Fruit fly (Drosophila melanogaster) whole organism, embryonic: Measurements from ENCODE around the gene RpS8.

Experiments
- ATbp ChIP-seq: fragments of 200-800 bp; sonication (Bioruptor generic); optimal IDR thresholded peaks from 2 replicates; lab custom pipeline; 2017; ENCODE audit warnings: missing biosample characterization, mild to moderate bottlenecking, missing genetic modification characterization, missing genetic modification reagents
- Atf6 ChIP-seq: fragments of 200-800 bp; sonication (Bioruptor generic); IDR thresholded peaks from 2 replicates; pipeline ENCODE4 v1.3.6; 2022; ENCODE audit warnings: missing biosample characterization, missing genetic modification characterization
- Bgb ChIP-seq: fragments of 200-800 bp; sonication (Bioruptor generic); IDR thresholded peaks from 2 replicates; pipeline ENCODE4 v1.3.6; 2022; ENCODE audit warnings: missing biosample characterization, missing genetic modification characterization; ENCODE audit not compliant: partially characterized antibody
- CG10366 ChIP-seq: fragments of 200-800 bp; sonication (Bioruptor generic); IDR thresholded peaks from 2 replicates; pipeline ENCODE4 v1.3.6; 2022; ENCODE audit warnings: missing biosample characterization, missing genetic modification characterization
- CG12391 ChIP-seq: fragments of 200-800 bp; sonication (Bioruptor generic); optimal IDR thresholded peaks from 3 replicates; lab custom pipeline; 2018; ENCODE audit warnings: missing biosample characterization, mild to moderate bottlenecking, missing genetic modification characterization, moderate library complexity
- CG12769 ChIP-seq: fragments of 200-800 bp; sonication (Bioruptor generic); optimal IDR thresholded peaks from 2 replicates; lab custom pipeline; 2019; ENCODE audit warnings: missing biosample characterization, mild to moderate bottlenecking, missing genetic modification characterization, moderate library complexity
- CG14441 ChIP-seq: fragments of 200-800 bp; sonication (Bioruptor generic); IDR thresholded peaks from 2 replicates; pipeline ENCODE4 v1.3.6; 2022; ENCODE audit warnings: missing biosample characterization, missing genetic modification characterization
- CG14965 ChIP-seq: fragments of 200-800 bp; sonication (Bioruptor generic); optimal IDR thresholded peaks from 2 replicates; lab custom pipeline; 2016; ENCODE audit warnings: missing biosample characterization, missing genetic modification characterization, borderline replicate concordance
- CG16779 ChIP-seq: fragments of 200-800 bp; sonication (Bioruptor generic); IDR thresholded peaks from 2 replicates; pipeline ENCODE4 v1.3.6; 2022; ENCODE audit warnings: missing biosample characterization, missing genetic modification characterization
- CG16815 ChIP-seq: fragments of 200-800 bp; sonication (Bioruptor generic); optimal IDR thresholded peaks from 3 replicates; lab custom pipeline; 2017; ENCODE audit warnings: missing biosample characterization, mild to moderate bottlenecking, missing genetic modification characterization
- CG18011 ChIP-seq: fragments of 200-800 bp; sonication (Bioruptor generic); optimal IDR thresholded peaks from 2 replicates; lab custom pipeline; 2017; ENCODE audit warnings: missing biosample characterization, missing genetic modification characterization, mild to moderate bottlenecking, moderate library complexity, missing genotype
- CG2678 ChIP-seq: fragments of 200-800 bp; sonication (Bioruptor generic); optimal IDR thresholded peaks from 3 replicates; lab custom pipeline; 2019; ENCODE audit warnings: missing biosample characterization, mild to moderate bottlenecking, missing genetic modification characterization, moderate library complexity
- CG30020 ChIP-seq: fragments of 200-800 bp; optimal IDR thresholded peaks from 2 replicates; lab custom pipeline; 2019; ENCODE audit warnings: missing biosample characterization, mild to moderate bottlenecking, missing genetic modification characterization, moderate library complexity
- CG31224 ChIP-seq: fragments of 200-800 bp; sonication (Bioruptor generic); IDR thresholded peaks from 2 replicates; pipeline ENCODE4 v1.3.6; 2022; ENCODE audit warnings: missing biosample characterization, missing genetic modification characterization
- CG31388 ChIP-seq: fragments of 200-800 bp; sonication (Bioruptor generic); optimal IDR thresholded peaks from 2 replicates; lab custom pipeline; 2016; ENCODE audit warnings: missing biosample characterization, missing genetic modification characterization
- CG33213 ChIP-seq: fragments of 200-800 bp; sonication (Bioruptor generic); optimal IDR thresholded peaks from 3 replicates; lab custom pipeline; 2016; ENCODE audit warnings: missing biosample characterization, missing genetic modification characterization
- CG3995 ChIP-seq: fragments of 200-800 bp; sonication (Bioruptor generic); optimal IDR thresholded peaks from 3 replicates; lab custom pipeline; 2016; ENCODE audit warnings: missing biosample characterization, missing genetic modification characterization
- CG6765 ChIP-seq: fragments of 200-800 bp; sonication (Bioruptor generic); optimal IDR thresholded peaks from 3 replicates; lab custom pipeline; 2017; ENCODE audit warnings: missing biosample characterization, mild to moderate bottlenecking, missing genetic modification characterization
- CG7839 ChIP-seq: fragments of 200-800 bp; sonication (Bioruptor generic); optimal IDR thresholded peaks from 3 replicates; lab custom pipeline; 2018; ENCODE audit warnings: missing biosample characterization, mild to moderate bottlenecking, missing genetic modification characterization, moderate library complexity
- CG7963 ChIP-seq: fragments of 200-800 bp; sonication (Bioruptor generic); IDR thresholded peaks from 3 replicates; pipeline ENCODE4 v1.3.6; 2022; ENCODE audit warnings: missing biosample characterization, missing genetic modification characterization; ENCODE audit not compliant: partially characterized antibody
- CG7987 ChIP-seq: fragments of 200-800 bp; sonication (Bioruptor generic); optimal IDR thresholded peaks from 2 replicates; lab custom pipeline; 2018; ENCODE audit warnings: missing biosample characterization, mild to moderate bottlenecking, missing genetic modification characterization, moderate library complexity
- CG8924 ChIP-seq: fragments of 200-800 bp; optimal IDR thresholded peaks from 3 replicates; lab custom pipeline; 2019; ENCODE audit warnings: missing biosample characterization, mild to moderate bottlenecking, missing genetic modification characterization, moderate library complexity
- HLH4C ChIP-seq: fragments of 200-800 bp; sonication (Bioruptor generic); IDR thresholded peaks from 3 replicates; pipeline ENCODE4 v1.3.6; 2022; ENCODE audit warnings: missing biosample characterization, missing genetic modification characterization; ENCODE audit not compliant: partially characterized antibody
- Jarid2 ChIP-seq: fragments of 200-800 bp; sonication (Bioruptor generic); optimal IDR thresholded peaks from 3 replicates; lab custom pipeline; 2017; ENCODE audit warnings: mild to moderate bottlenecking, missing biosample characterization, missing genetic modification reagents, missing genetic modification characterization
- Med ChIP-seq: fragments of 200-800 bp; sonication (Bioruptor generic); peaks from one replicate; lab custom pipeline; 2016; ENCODE audit warnings: missing biosample characterization, missing genetic modification characterization, mild to moderate bottlenecking, inconsistent platforms, moderate library complexity
- Mrtf ChIP-seq: fragments of 200-800 bp; sonication (Bioruptor generic); IDR thresholded peaks from 3 replicates; pipeline ENCODE4 v1.3.6; 2022; ENCODE audit warnings: missing biosample characterization, missing genetic modification characterization
- Oli ChIP-seq: fragments of 200-800 bp; sonication (Bioruptor generic); optimal IDR thresholded peaks from 2 replicates; lab custom pipeline; 2018; ENCODE audit warnings: missing biosample characterization, mild to moderate bottlenecking, missing genetic modification characterization, moderate library complexity
- Tbp ChIP-seq: fragments of >200 bp; optimal IDR thresholded peaks from 2 replicates; lab custom pipeline; 2018; ENCODE audit warnings: missing biosample characterization, missing genetic modification characterization
- Usf ChIP-seq: fragments of 200-800 bp; sonication (Bioruptor generic); optimal IDR thresholded peaks from 2 replicates; lab custom pipeline; 2017; ENCODE audit warnings: missing genotype, missing biosample characterization, missing genetic modification characterization
- abd-A ChIP-seq: fragments of 200-800 bp; sonication (Bioruptor generic); optimal IDR thresholded peaks from 3 replicates; lab custom pipeline; 2019; ENCODE audit warnings: missing biosample characterization, mild to moderate bottlenecking, missing genetic modification characterization, moderate library complexity
- chn ChIP-seq: fragments of 200-800 bp; sonication (Bioruptor generic); optimal IDR thresholded peaks from 2 replicates; lab custom pipeline; 2016; ENCODE audit warnings: missing biosample characterization, missing genetic modification characterization
- dimm ChIP-seq: fragments of 200-800 bp; sonication (Bioruptor generic); IDR thresholded peaks from 2 replicates; pipeline ENCODE4 v1.3.6; 2022; ENCODE audit warnings: missing biosample characterization, missing genetic modification characterization
- disco-r ChIP-seq: fragments of 200-800 bp; sonication (Bioruptor generic); optimal IDR thresholded peaks from 2 replicates; lab custom pipeline; 2016; ENCODE audit warnings: missing biosample characterization, missing genetic modification characterization
- fd3F ChIP-seq: fragments of 200-800 bp; sonication (Bioruptor generic); optimal IDR thresholded peaks from 2 replicates; lab custom pipeline; 2018; ENCODE audit warnings: missing biosample characterization, mild to moderate bottlenecking, missing genetic modification characterization, moderate library complexity
- gcm ChIP-seq: fragments of 200-800 bp; sonication (Bioruptor generic); optimal IDR thresholded peaks from 2 replicates; lab custom pipeline; 2019; ENCODE audit warnings: missing biosample characterization, mild to moderate bottlenecking, missing genetic modification characterization, moderate library complexity
- mld ChIP-seq: fragments of 200-800 bp; sonication (Bioruptor generic); IDR thresholded peaks from 3 replicates; pipeline ENCODE4 v1.3.6; 2022; ENCODE audit warnings: missing biosample characterization, missing genetic modification characterization; ENCODE audit not compliant: partially characterized antibody
- nom ChIP-seq: fragments of 200-800 bp; sonication (Bioruptor generic); optimal IDR thresholded peaks from 2 replicates; lab custom pipeline; 2017; ENCODE audit warnings: missing biosample characterization, missing genetic modification characterization, mild to moderate bottlenecking, moderate library complexity, missing genetic modification reagents
- odd ChIP-seq: fragments of 200-800 bp; sonication (Bioruptor generic); optimal IDR thresholded peaks from 2 replicates; lab custom pipeline; 2017; ENCODE audit warnings: missing biosample characterization, mild to moderate bottlenecking, missing genetic modification characterization
- pan ChIP-seq, 4 experiments: fragments of >200 bp in 3 of 4; fragments of 200-800 bp in 1 of 4; sonication (Bioruptor generic) in 1 of 4; optimal IDR thresholded peaks in 3 of 4; IDR thresholded peaks in 1 of 4; 2 replicates each; pipeline versions ENCODE4 v1.3.6 to Lab custom; 2017 to 2022; ENCODE audit warnings: missing biosample characterization in 2 of 4, missing genetic modification characterization in 2 of 4, mixed read lengths in 1 of 4
- pita ChIP-seq: fragments of 200-800 bp; sonication (Bioruptor generic); optimal IDR thresholded peaks from 2 replicates; lab custom pipeline; 2017; ENCODE audit warnings: missing biosample characterization, mild to moderate bottlenecking, missing genetic modification characterization
- pros ChIP-seq: fragments of 200-800 bp; sonication (Bioruptor generic); optimal IDR thresholded peaks from 3 replicates; lab custom pipeline; 2019; ENCODE audit warnings: missing biosample characterization, mild to moderate bottlenecking, missing genetic modification characterization, moderate library complexity
- pzg ChIP-seq: fragments of 200-800 bp; sonication (Bioruptor generic); optimal IDR thresholded peaks from 3 replicates; lab custom pipeline; 2018; ENCODE audit warnings: missing biosample characterization, mild to moderate bottlenecking, missing genetic modification characterization, moderate library complexity
- sisA ChIP-seq: fragments of 200-800 bp; sonication (Bioruptor generic); IDR thresholded peaks from 2 replicates; pipeline ENCODE4 v1.3.6; 2022; ENCODE audit warnings: missing biosample characterization, missing genetic modification characterization
- sob ChIP-seq: fragments of 200-800 bp; sonication (Bioruptor generic); IDR thresholded peaks from 2 replicates; pipeline ENCODE4 v1.3.6; 2022; ENCODE audit warnings: missing biosample characterization, missing genetic modification characterization
- unc-4 ChIP-seq: fragments of 200-800 bp; sonication (Bioruptor generic); IDR thresholded peaks from 2 replicates; pipeline ENCODE4 v1.3.6; 2022; ENCODE audit warnings: missing biosample characterization, missing genetic modification characterization; ENCODE audit not compliant: partially characterized antibody
- unpg ChIP-seq: fragments of 200-800 bp; sonication (Bioruptor generic); optimal IDR thresholded peaks from 3 replicates; lab custom pipeline; 2018; ENCODE audit warnings: missing biosample characterization, mild to moderate bottlenecking, missing genetic modification characterization, moderate library complexity
- zen ChIP-seq: fragments of 200-800 bp; sonication (Bioruptor generic); optimal IDR thresholded peaks from 3 replicates; lab custom pipeline; 2018; ENCODE audit warnings: missing biosample characterization, mild to moderate bottlenecking, missing genetic modification characterization, moderate library complexity

The RpS8 gene

dm6 chr3R:29834759-29835709 is 26.3 kb upstream of the RpS8 start, which contains the start of gene Atg16 (continued):
- TF ChIP-seq CG16815 (GFP tag; lab: Kevin White, UChicago) (no peak), CG14965 (GFP tag; lab: Kevin White, UChicago) (no peak), CG31388 (GFP tag; lab: Kevin White, UChicago) (no peak), CG16779 (GFP tag; lab: Robert Waterston, UW) (no peak), unc-4 (peak; percentile 85), Med (peak; percentile 84), CG18011 (no peak), CG12769 (tag; lab: Kevin White, UChicago) (no peak), CG7839 (no peak), pros (no peak), pita (no peak), Tbp (GFP tag; lab: Kevin White, UChicago) (no peak), mld (peak; percentile 93), CG7963 (GFP tag; lab: Robert Waterston, UW) (peak; percentile 91), abd-A (tag; lab: Kevin White, UChicago) (no peak), CG10366 (no peak), pzg (GFP tag; lab: Kevin White, UChicago) (peak; percentile 38), fd3F (GFP tag; lab: Kevin White, UChicago) (no peak), disco-r (GFP tag; lab: Kevin White, UChicago) (no peak), Oli (no peak), Atf6 (no peak), Bgb (GFP tag; lab: Robert Waterston, UW) (peak; percentile 92), odd (GFP tag; lab: Kevin White, UChicago) (no peak), pan (optimal IDR thresholded peaks at IDR 0.05; lab: Kevin White, UChicago) (no peak), pan (GFP tag; optimal IDR thresholded peaks at IDR 0.05 in 1 of 2, IDR thresholded peaks at IDR 0.05 in 1 of 2) (no peak), Jarid2 (GFP tag; lab: Kevin White, UChicago) (no peak), nom (GFP tag; lab: Kevin White, UChicago) (no peak), sisA (GFP tag; lab: Robert Waterston, UW) (no peak), CG7987 (GFP tag; lab: Kevin White, UChicago) (no peak), sob (GFP tag; lab: Robert Waterston, UW) (0 out of 2 replicates have a peak, but pooled peaks have one; percentile 9), unpg (no peak), ATbp (GFP tag; lab: Kevin White, UChicago) (no peak), CG8924 (tag; lab: Kevin White, UChicago) (peak; percentile 17), CG31224 (no peak), Mrtf (GFP tag; lab: Robert Waterston, UW) (no peak), dimm (no peak), HLH4C (peak; percentile 92), CG12391 (tag; lab: Kevin White, UChicago) (no peak), CG6765 (GFP tag; lab: Kevin White, UChicago) (no peak), gcm (GFP tag; lab: Kevin White, UChicago) (no peak), CG33213 (GFP tag; lab: Kevin White, UChicago) (no peak), chn (GFP tag; lab: Kevin White, UChicago) (no peak), zen (tag; lab: Kevin White, UChicago) (peak; percentile 81), CG14441 (GFP tag; lab: Robert Waterston, UW) (no peak), Usf (GFP tag; lab: Kevin White, UChicago) (no peak), CG3995 (GFP tag; lab: Kevin White, UChicago) (peak; percentile 36), CG30020 (tag; lab: Kevin White, UChicago) (no peak), CG2678 (tag; lab: Kevin White, UChicago) (no peak)
